Worm (Caenorhabditis elegans) whole organism, young adult: ENCODE data around the gene nlp-16.

Experiments
- D2030.7 ChIP-seq: fragments of 200-800 bp; sonication (Bioruptor generic); IDR thresholded peaks from 2 replicates; pipeline ENCODE4 v1.3.6; 2022; ENCODE audit warnings: missing genetic modification reagents, missing genetic modification characterization, missing compliant biosample characterization
- F22D6.2 ChIP-seq: sonication (generic microtip); optimal IDR thresholded peaks from 2 replicates; lab custom pipeline; 2016; ENCODE audit warnings: mild to moderate bottlenecking, missing genetic modification characterization, missing compliant biosample characterization
- F37B4.10 ChIP-seq: fragments of 200-800 bp; sonication (Bioruptor generic); IDR thresholded peaks from 2 replicates; pipeline ENCODE4 v1.3.6; 2022; ENCODE audit warnings: missing genetic modification characterization, missing compliant biosample characterization
- F39B2.1 ChIP-seq: fragments of 200-800 bp; sonication (Bioruptor generic); IDR thresholded peaks from 2 replicates; pipeline ENCODE4 v1.3.6; 2022; ENCODE audit warnings: missing genetic modification reagents, missing genetic modification characterization, missing compliant biosample characterization
- F49E8.2 ChIP-seq: sonication (generic microtip); optimal IDR thresholded peaks from 3 replicates; lab custom pipeline; 2017; ENCODE audit warnings: missing genetic modification characterization, mild to moderate bottlenecking, missing compliant biosample characterization, antibody characterized with exemption, moderate library complexity; ENCODE audit not compliant: insufficient read depth
- K12H6.12 ChIP-seq: fragments of 200-800 bp; sonication (Bioruptor generic); optimal IDR thresholded peaks from 2 replicates; lab custom pipeline; 2018; ENCODE audit warnings: mild to moderate bottlenecking, missing genetic modification characterization, missing compliant biosample characterization
- Y56A3A.18 ChIP-seq: fragments of 200-800 bp; sonication (Bioruptor generic); IDR thresholded peaks from 2 replicates; pipeline ENCODE4 v1.3.6; 2022; ENCODE audit warnings: missing genetic modification reagents, missing genetic modification characterization, missing compliant biosample characterization
- Y79H2A.3 ChIP-seq: fragments of 200-800 bp; sonication (Bioruptor generic); conservative IDR thresholded peaks from 2 replicates; pipeline ENCODE4 v1.3.6; 2022; ENCODE audit warnings: missing genetic modification reagents, missing genetic modification characterization, missing compliant biosample characterization
- Y95B8A.8 ChIP-seq: fragments of 200-800 bp; sonication (Bioruptor generic); IDR thresholded peaks from 2 replicates; pipeline ENCODE4 v1.3.6; 2022; ENCODE audit warnings: missing genetic modification reagents, missing genetic modification characterization, missing compliant biosample characterization
- ZK185.1 ChIP-seq: sonication (generic microtip); optimal IDR thresholded peaks from 2 replicates; lab custom pipeline; 2016; ENCODE audit warnings: mild to moderate bottlenecking, missing genetic modification characterization, missing compliant biosample characterization; ENCODE audit not compliant: poor library complexity, severe bottlenecking
- ama-1 ChIP-seq, 3 experiments: fragments of 150-350 bp in 1 of 3; sonication (generic microtip) in 2 of 3; optimal IDR thresholded peaks; 2 replicates each; lab custom pipeline; 2014 to 2018; ENCODE audit warnings: missing biosample characterization in 2 of 3, missing genetic modification characterization in 2 of 3, missing genetic modification reagents in 2 of 3
- aptf-2 ChIP-seq: fragments of 200-800 bp; sonication (Bioruptor generic); conservative IDR thresholded peaks from 2 replicates; pipeline ENCODE4 v1.3.6; 2022; ENCODE audit warnings: missing genetic modification reagents, missing genetic modification characterization, missing compliant biosample characterization
- athp-1 ChIP-seq: sonication (generic microtip); optimal IDR thresholded peaks from 2 replicates; lab custom pipeline; 2017; ENCODE audit warnings: mild to moderate bottlenecking, missing genetic modification characterization, missing compliant biosample characterization
- attf-3 ChIP-seq: fragments of 200-800 bp; sonication (Bioruptor generic); conservative IDR thresholded peaks from 2 replicates; pipeline ENCODE4 v1.3.6; 2022; ENCODE audit warnings: missing genetic modification reagents, missing genetic modification characterization, missing compliant biosample characterization
- attf-5 ChIP-seq: fragments of 200-800 bp; sonication (Bioruptor generic); optimal IDR thresholded peaks from 2 replicates; lab custom pipeline; 2018; ENCODE audit warnings: mild to moderate bottlenecking, missing genetic modification characterization, missing compliant biosample characterization
- bed-2 ChIP-seq: fragments of 200-800 bp; sonication (Bioruptor generic); IDR thresholded peaks from 2 replicates; pipeline ENCODE4 v1.3.6; 2022; ENCODE audit warnings: missing genetic modification reagents, missing genetic modification characterization, missing compliant biosample characterization
- cebp-2 ChIP-seq: fragments of 200-800 bp; sonication (Bioruptor generic); IDR thresholded peaks from 2 replicates; pipeline ENCODE4 v1.3.6; 2022; ENCODE audit warnings: missing genetic modification characterization, missing compliant biosample characterization
- ceh-27 ChIP-seq: fragments of 200-800 bp; sonication (Bioruptor generic); optimal IDR thresholded peaks from 2 replicates; lab custom pipeline; 2018; ENCODE audit warnings: mild to moderate bottlenecking, missing genetic modification characterization, moderate library complexity, missing compliant biosample characterization
- ceh-91 ChIP-seq: fragments of 200-800 bp; sonication (Bioruptor generic); IDR thresholded peaks from 2 replicates; pipeline ENCODE4 v1.3.6; 2022; ENCODE audit warnings: missing genetic modification reagents, missing genetic modification characterization, missing compliant biosample characterization
- dpff-1 ChIP-seq: sonication (generic microtip); optimal IDR thresholded peaks from 2 replicates; lab custom pipeline; 2017; ENCODE audit warnings: mild to moderate bottlenecking, missing genetic modification characterization, missing compliant biosample characterization
- egl-44 ChIP-seq: fragments of 200-800 bp; sonication (Bioruptor generic); IDR thresholded peaks from 2 replicates; pipeline ENCODE4 v1.3.6; 2022; ENCODE audit warnings: missing genetic modification reagents, missing genetic modification characterization, missing compliant biosample characterization
- egrh-3 ChIP-seq: fragments of 200-800 bp; sonication (Bioruptor generic); IDR thresholded peaks from 2 replicates; pipeline ENCODE4 v1.3.6; 2022; ENCODE audit warnings: missing genetic modification reagents, missing genetic modification characterization, missing compliant biosample characterization
- gei-17 ChIP-seq: fragments of 200-800 bp; sonication (Bioruptor generic); optimal IDR thresholded peaks from 2 replicates; lab custom pipeline; 2018; ENCODE audit warnings: mild to moderate bottlenecking, missing genetic modification characterization, missing compliant biosample characterization
- him-1 ChIP-seq: sonication (generic microtip); optimal IDR thresholded peaks from 2 replicates; lab custom pipeline; 2016; ENCODE audit warnings: missing genotype, missing genetic modification reagents, missing genetic modification characterization, missing compliant biosample characterization
- hlh-12 ChIP-seq: sonication (generic microtip); optimal IDR thresholded peaks from 2 replicates; lab custom pipeline; 2016; ENCODE audit warnings: missing genetic modification characterization, missing compliant biosample characterization
- hlh-26 ChIP-seq: fragments of 200-800 bp; sonication (Bioruptor generic); conservative IDR thresholded peaks from 2 replicates; pipeline ENCODE4 v1.3.6; 2022; ENCODE audit warnings: missing genetic modification reagents, missing genetic modification characterization, missing compliant biosample characterization
- lin-26 ChIP-seq: fragments of 200-800 bp; sonication (Bioruptor generic); IDR thresholded peaks from 2 replicates; pipeline ENCODE4 v1.3.6; 2022; ENCODE audit warnings: missing genetic modification reagents, missing genetic modification characterization, missing compliant biosample characterization
- madf-3 ChIP-seq: fragments of 200-800 bp; sonication (Bioruptor generic); IDR thresholded peaks from 2 replicates; pipeline ENCODE4 v1.3.6; 2022; ENCODE audit warnings: missing genetic modification reagents, missing genetic modification characterization, missing compliant biosample characterization
- mel-28 ChIP-seq: sonication (generic microtip); optimal IDR thresholded peaks from 2 replicates; lab custom pipeline; 2016; ENCODE audit warnings: borderline replicate concordance, mild to moderate bottlenecking, missing genetic modification characterization, missing compliant biosample characterization
- mes-4 ChIP-seq: sonication (generic microtip); optimal IDR thresholded peaks from 2 replicates; lab custom pipeline; 2016; ENCODE audit warnings: missing genotype, missing genetic modification characterization, missing compliant biosample characterization
- mxl-1 ChIP-seq: sonication (generic microtip); optimal IDR thresholded peaks from 2 replicates; lab custom pipeline; 2016; ENCODE audit warnings: missing genetic modification characterization, missing compliant biosample characterization
- nfya-1 ChIP-seq: sonication (generic microtip); optimal IDR thresholded peaks from 2 replicates; lab custom pipeline; 2017; ENCODE audit warnings: antibody characterized with exemption, missing compliant biosample characterization, missing genetic modification characterization, borderline replicate concordance; ENCODE audit not compliant: insufficient read depth
- nfyb-1 ChIP-seq: fragments of 200-800 bp; sonication (Bioruptor generic); IDR thresholded peaks from 2 replicates; pipeline ENCODE4 v1.3.6; 2022; ENCODE audit warnings: missing genetic modification reagents, missing genetic modification characterization, missing compliant biosample characterization
- nhr-120 ChIP-seq: fragments of 200-800 bp; sonication (Bioruptor generic); IDR thresholded peaks from 2 replicates; pipeline ENCODE4 v1.3.6; 2022; ENCODE audit warnings: missing genetic modification characterization, missing compliant biosample characterization
- sdz-38 ChIP-seq: sonication (generic microtip); optimal IDR thresholded peaks from 2 replicates; lab custom pipeline; 2016; ENCODE audit warnings: missing genotype, missing genetic modification characterization, missing compliant biosample characterization
- sea-2 ChIP-seq: fragments of 200-800 bp; sonication (Bioruptor generic); IDR thresholded peaks from 2 replicates; pipeline ENCODE4 v1.3.6; 2022; ENCODE audit warnings: missing genetic modification characterization, missing compliant biosample characterization
- snpc-1.1 ChIP-seq: sonication (generic microtip); optimal IDR thresholded peaks from 2 replicates; lab custom pipeline; 2017; ENCODE audit warnings: missing genetic modification characterization, mild to moderate bottlenecking, missing compliant biosample characterization, antibody characterized with exemption, moderate library complexity, missing genotype, missing genetic modification reagents; ENCODE audit not compliant: insufficient read depth
- snpc-3.4 ChIP-seq: sonication (generic microtip); optimal IDR thresholded peaks from 2 replicates; lab custom pipeline; 2017; ENCODE audit warnings: missing genetic modification characterization, mild to moderate bottlenecking, missing compliant biosample characterization, antibody characterized with exemption, moderate library complexity, missing genotype, missing genetic modification reagents
- snpc-4 ChIP-seq, 5 experiments: fragments of 150-350 bp in 1 of 5; sonication (generic microtip) in 4 of 5; optimal IDR thresholded peaks; 2 replicates each; lab custom pipeline; 2014 to 2018; ENCODE audit warnings: missing genetic modification characterization in 5 of 5, missing biosample characterization in 3 of 5, antibody characterized with exemption in 2 of 5, mild to moderate bottlenecking in 2 of 5, missing compliant biosample characterization in 2 of 5, missing genotype in 2 of 5, moderate library complexity in 2 of 5, missing genetic modification reagents in 1 of 5
- tbx-9 ChIP-seq: sonication (generic microtip); optimal IDR thresholded peaks from 2 replicates; lab custom pipeline; 2016; ENCODE audit warnings: borderline replicate concordance, missing genetic modification characterization, inconsistent platforms, missing compliant biosample characterization
- unc-130 ChIP-seq: sonication (generic microtip); optimal IDR thresholded peaks from 2 replicates; lab custom pipeline; 2016; ENCODE audit warnings: missing genetic modification reagents, missing genetic modification characterization, missing compliant biosample characterization
- unc-62 ChIP-seq: fragments of 150-350 bp; optimal IDR thresholded peaks from 2 replicates; lab custom pipeline; 2014; ENCODE audit warnings: missing biosample characterization, missing genetic modification reagents, missing genetic modification characterization
- zfh-2 ChIP-seq: fragments of 200-800 bp; sonication (Bioruptor generic); conservative IDR thresholded peaks from 2 replicates; pipeline ENCODE4 v1.3.6; 2022; ENCODE audit warnings: missing genetic modification reagents, missing genetic modification characterization, missing compliant biosample characterization
- zim-3 ChIP-seq: sonication (generic microtip); optimal IDR thresholded peaks from 2 replicates; lab custom pipeline; 2017; ENCODE audit warnings: mild to moderate bottlenecking, missing genetic modification characterization, moderate library complexity, missing compliant biosample characterization
- ztf-18 ChIP-seq: sonication (generic microtip); optimal IDR thresholded peaks from 2 replicates; lab custom pipeline; 2016; ENCODE audit warnings: missing genotype, mild to moderate bottlenecking, missing genetic modification characterization, missing compliant biosample characterization
- ztf-22 ChIP-seq: fragments of 200-800 bp; sonication (Bioruptor generic); optimal IDR thresholded peaks from 2 replicates; lab custom pipeline; 2018; ENCODE audit warnings: mild to moderate bottlenecking, missing genetic modification characterization, moderate library complexity, missing compliant biosample characterization
- ztf-25 ChIP-seq: fragments of 200-800 bp; sonication (Bioruptor generic); IDR thresholded peaks from 2 replicates; pipeline ENCODE4 v1.3.6; 2022; ENCODE audit warnings: missing genetic modification reagents, missing genetic modification characterization, missing compliant biosample characterization

nlp-16 gene

DNA sequence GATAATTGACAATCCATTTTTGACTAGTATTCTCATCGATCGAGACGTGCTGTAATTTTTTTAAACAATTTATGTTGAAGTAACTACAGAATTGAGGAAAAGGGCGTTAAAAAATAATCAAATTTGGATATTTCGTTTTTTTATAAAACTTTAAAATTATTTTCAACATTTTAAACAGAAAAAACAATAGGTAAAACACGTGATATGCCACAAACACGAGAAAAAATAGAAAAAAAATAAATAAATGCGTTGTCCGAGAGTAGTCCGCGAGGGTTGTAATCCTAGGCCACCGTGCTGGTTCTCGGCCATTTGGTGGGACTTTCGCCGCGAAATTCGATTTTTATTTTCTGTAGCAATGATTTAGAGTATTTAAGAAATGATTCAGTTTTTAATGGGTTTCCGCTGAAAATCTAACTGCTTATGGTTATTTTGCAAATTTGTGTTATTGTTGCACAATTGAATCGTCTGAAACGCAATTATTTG, 53.3 kb downstream of the nlp-16 start, which contains the start of gene C49A9.10:
Gene C49A9.10, minus strand, starts transcription at position 51 of the 483 bp plus-strand sequence.
- TF ChIP-seq unc-130 (GFP tag; lab: Kevin White, UChicago), result peak; percentile 93
- TF ChIP-seq zim-3, result no peak
- TF ChIP-seq nfyb-1 (GFP tag; lab: Robert Waterston, UW), result peak; percentile 43; the same call in 1 of the 2 replicates
- no peak for TF ChIP-seq Y79H2A.3 (GFP tag; lab: Robert Waterston, UW)
- TF ChIP-seq him-1, result peak; percentile 77
- no peak for TF ChIP-seq lin-26 (GFP tag; lab: Robert Waterston, UW)
- TF ChIP-seq athp-1 (tag; lab: Kevin White, UChicago), result peak; percentile 70
- TF ChIP-seq unc-62, result no peak
- peak; percentile 51; the same call in 1 of the 2 replicates for TF ChIP-seq attf-3 (GFP tag; lab: Robert Waterston, UW)
- 0 out of 2 replicates have a peak, but pooled peaks have one; percentile 74 for TF ChIP-seq cebp-2 (GFP tag; lab: Robert Waterston, UW)
- TF ChIP-seq dpff-1 (tag; lab: Kevin White, UChicago), result no peak
- TF ChIP-seq egrh-3 (GFP tag; lab: Robert Waterston, UW), result no peak
- TF ChIP-seq mes-4 (tag; lab: Kevin White, UChicago), result no peak
- TF ChIP-seq ztf-22 (GFP tag; lab: Kevin White, UChicago), result no peak
- no peak for TF ChIP-seq snpc-3.4
- no peak for TF ChIP-seq Y56A3A.18 (GFP tag; lab: Robert Waterston, UW)
- no peak for TF ChIP-seq mel-28 (tag; lab: Kevin White, UChicago)
- TF ChIP-seq mxl-1 (tag; lab: Kevin White, UChicago), result no peak
- peak; percentile 46; the same call in 1 of the 2 replicates for TF ChIP-seq aptf-2 (GFP tag; lab: Robert Waterston, UW)
- peak; percentile 79 for TF ChIP-seq F22D6.2 (tag; lab: Kevin White, UChicago)
- no peak for TF ChIP-seq ztf-18 (tag; lab: Kevin White, UChicago)
- no peak for TF ChIP-seq hlh-12 (tag; lab: Kevin White, UChicago)
- no peak for TF ChIP-seq gei-17
- 0 out of 2 replicates have a peak, but pooled peaks have one; percentile 34 for TF ChIP-seq ztf-25 (GFP tag; lab: Robert Waterston, UW)
- TF ChIP-seq snpc-1.1 (tag; lab: Kevin White, UChicago), result no peak
- TF ChIP-seq nfya-1 (tag; lab: Kevin White, UChicago), result no peak
- peak; percentile 81 for TF ChIP-seq snpc-4 (GFP tag; optimal IDR thresholded peaks at IDR 0.05; lab: Kevin White, UChicago)
- peak; percentile 54 to 92 (median 88) for TF ChIP-seq snpc-4 (tag; optimal IDR thresholded peaks at IDR 0.05; lab: Kevin White, UChicago)
- peak; percentile 97 for TF ChIP-seq ZK185.1 (tag; lab: Kevin White, UChicago)
- TF ChIP-seq zfh-2 (GFP tag; lab: Robert Waterston, UW), result no peak
- TF ChIP-seq K12H6.12 (tag; lab: Kevin White, UChicago), result peak; percentile 69
- no peak for TF ChIP-seq ama-1 (optimal IDR thresholded peaks at IDR 0.05; lab: Kevin White, UChicago)
- no peak for TF ChIP-seq ama-1 (GFP tag; optimal IDR thresholded peaks at IDR 0.05; lab: Kevin White, UChicago)
- 0 out of 2 replicates have a peak, but pooled peaks have one; percentile 37 for TF ChIP-seq ceh-91 (GFP tag; lab: Robert Waterston, UW)
- no peak for TF ChIP-seq Y95B8A.8 (GFP tag; lab: Robert Waterston, UW)
- peak; percentile 89 for TF ChIP-seq ceh-27 (GFP tag; lab: Kevin White, UChicago)
- TF ChIP-seq nhr-120, result no peak
- peak; percentile 83 for TF ChIP-seq bed-2
- peak; percentile 49 for TF ChIP-seq attf-5 (GFP tag; lab: Kevin White, UChicago)
- TF ChIP-seq egl-44 (GFP tag; lab: Robert Waterston, UW), result no peak
- TF ChIP-seq sea-2 (GFP tag; lab: Robert Waterston, UW), result no peak
- no peak for TF ChIP-seq hlh-26 (GFP tag; lab: Robert Waterston, UW)
- peak; percentile 45; the same call in 1 of the 2 replicates for TF ChIP-seq D2030.7 (GFP tag; lab: Robert Waterston, UW)
- TF ChIP-seq F39B2.1 (GFP tag; lab: Robert Waterston, UW), result no peak
- TF ChIP-seq madf-3 (GFP tag; lab: Robert Waterston, UW), result peak; percentile 68; the same call in 1 of the 2 replicates
- TF ChIP-seq tbx-9 (tag; lab: Kevin White, UChicago), result no peak
- peak; percentile 48 for TF ChIP-seq F49E8.2 (tag; lab: Kevin White, UChicago)
- TF ChIP-seq sdz-38, result no peak
- TF ChIP-seq F37B4.10 (GFP tag; lab: Robert Waterston, UW), result no peak
